Fruit fly (Drosophila melanogaster) whole organism, embryonic: ENCODE results near the gene Cp110.

Experiments used
- Ada2b ChIP-seq: fragments of 200-800 bp; sonication (Bioruptor generic); IDR thresholded peaks from 2 replicates; pipeline ENCODE4 v1.3.6; 2022; ENCODE audit warnings: missing biosample characterization, missing genetic modification characterization
- B-H2 ChIP-seq: fragments of 200-800 bp; sonication (Bioruptor generic); optimal IDR thresholded peaks from 2 replicates; lab custom pipeline; 2018; ENCODE audit warnings: missing biosample characterization, mild to moderate bottlenecking, missing genetic modification characterization
- Bgb ChIP-seq: fragments of 200-800 bp; sonication (Bioruptor generic); IDR thresholded peaks from 2 replicates; pipeline ENCODE4 v1.3.6; 2022; ENCODE audit warnings: missing biosample characterization, missing genetic modification characterization; ENCODE audit not compliant: partially characterized antibody
- CG1024 ChIP-seq: fragments of 200-800 bp; sonication (Bioruptor generic); IDR thresholded peaks from 2 replicates; pipeline ENCODE4 v1.3.6; 2022; ENCODE audit warnings: missing biosample characterization, missing genetic modification characterization
- CG10543 ChIP-seq: fragments of 200-800 bp; sonication (Bioruptor generic); optimal IDR thresholded peaks from 3 replicates; lab custom pipeline; 2017; ENCODE audit warnings: missing biosample characterization, mild to moderate bottlenecking, missing genetic modification characterization, moderate library complexity
- CG10565 ChIP-seq: fragments of 200-800 bp; sonication (Bioruptor generic); optimal IDR thresholded peaks from 3 replicates; lab custom pipeline; 2016; ENCODE audit warnings: missing biosample characterization, mild to moderate bottlenecking, missing genetic modification characterization
- CG12104 ChIP-seq: fragments of 200-800 bp; sonication (Bioruptor generic); optimal IDR thresholded peaks from 3 replicates; lab custom pipeline; 2016; ENCODE audit warnings: missing biosample characterization, missing genetic modification characterization
- CG13424 ChIP-seq: fragments of 200-800 bp; sonication (Bioruptor generic); optimal IDR thresholded peaks from 2 replicates; lab custom pipeline; 2019; ENCODE audit warnings: missing biosample characterization, mild to moderate bottlenecking, missing genetic modification characterization, moderate library complexity
- CG13624 ChIP-seq: fragments of 200-800 bp; sonication (Bioruptor generic); optimal IDR thresholded peaks from 2 replicates; lab custom pipeline; 2016; ENCODE audit warnings: missing biosample characterization, missing genetic modification characterization
- CG14441 ChIP-seq: fragments of 200-800 bp; sonication (Bioruptor generic); IDR thresholded peaks from 2 replicates; pipeline ENCODE4 v1.3.6; 2022; ENCODE audit warnings: missing biosample characterization, missing genetic modification characterization
- CG14860 ChIP-seq: fragments of 200-800 bp; sonication (Bioruptor generic); IDR thresholded peaks from 3 replicates; pipeline ENCODE4 v1.3.6; 2022; ENCODE audit warnings: missing biosample characterization, missing genetic modification characterization; ENCODE audit not compliant: partially characterized antibody
- CG17328 ChIP-seq: fragments of 200-800 bp; sonication (Bioruptor generic); IDR thresholded peaks from 2 replicates; pipeline ENCODE4 v1.3.6; 2022; ENCODE audit warnings: missing biosample characterization, missing genetic modification characterization
- CG18476 ChIP-seq: fragments of 200-800 bp; sonication (Bioruptor generic); optimal IDR thresholded peaks from 2 replicates; lab custom pipeline; 2016; ENCODE audit warnings: missing biosample characterization, mild to moderate bottlenecking, missing genetic modification characterization
- CG2199 ChIP-seq: fragments of 200-800 bp; sonication (Bioruptor generic); IDR thresholded peaks from 3 replicates; pipeline ENCODE4 v1.3.6; 2022; ENCODE audit warnings: missing biosample characterization, missing genetic modification characterization
- CG2712 ChIP-seq: fragments of 200-800 bp; optimal IDR thresholded peaks from 3 replicates; lab custom pipeline; 2019; ENCODE audit warnings: missing biosample characterization, mild to moderate bottlenecking, missing genetic modification characterization, moderate library complexity
- CG3281 ChIP-seq: fragments of 200-800 bp; sonication (Bioruptor generic); optimal IDR thresholded peaks from 3 replicates; lab custom pipeline; 2017; ENCODE audit warnings: missing biosample characterization, mild to moderate bottlenecking, missing genetic modification characterization
- CG33557 ChIP-seq: fragments of 200-800 bp; sonication (Bioruptor generic); optimal IDR thresholded peaks from 2 replicates; lab custom pipeline; 2019; ENCODE audit warnings: missing biosample characterization, mild to moderate bottlenecking, missing genetic modification characterization, moderate library complexity
- CG3995 ChIP-seq: fragments of 200-800 bp; sonication (Bioruptor generic); optimal IDR thresholded peaks from 3 replicates; lab custom pipeline; 2016; ENCODE audit warnings: missing biosample characterization, missing genetic modification characterization
- CG7372 ChIP-seq: fragments of 200-800 bp; sonication (Bioruptor generic); IDR thresholded peaks from 2 replicates; pipeline ENCODE4 v1.3.6; 2022; ENCODE audit warnings: missing biosample characterization, missing genetic modification characterization
- CG7839 ChIP-seq: fragments of 200-800 bp; sonication (Bioruptor generic); optimal IDR thresholded peaks from 3 replicates; lab custom pipeline; 2018; ENCODE audit warnings: missing biosample characterization, mild to moderate bottlenecking, missing genetic modification characterization, moderate library complexity
- CG8924 ChIP-seq: fragments of 200-800 bp; optimal IDR thresholded peaks from 3 replicates; lab custom pipeline; 2019; ENCODE audit warnings: missing biosample characterization, mild to moderate bottlenecking, missing genetic modification characterization, moderate library complexity
- CG9876 ChIP-seq: fragments of 200-800 bp; sonication (Bioruptor generic); optimal IDR thresholded peaks from 2 replicates; lab custom pipeline; 2016; ENCODE audit warnings: missing biosample characterization, missing genetic modification characterization
- CrebB ChIP-seq: fragments of 200-800 bp; sonication (Bioruptor generic); optimal IDR thresholded peaks from 3 replicates; lab custom pipeline; 2018; ENCODE audit warnings: missing biosample characterization, mild to moderate bottlenecking, missing genetic modification characterization
- D19B ChIP-seq: fragments of 200-800 bp; sonication (Bioruptor generic); optimal IDR thresholded peaks from 2 replicates; lab custom pipeline; 2017; ENCODE audit warnings: missing biosample characterization, mild to moderate bottlenecking, missing genetic modification characterization
- Dip2 ChIP-seq: fragments of 200-800 bp; sonication (Bioruptor generic); IDR thresholded peaks from 2 replicates; pipeline ENCODE4 v1.3.6; 2022; ENCODE audit warnings: missing biosample characterization, missing genetic modification characterization
- Doc3 ChIP-seq: fragments of 200-800 bp; sonication (Bioruptor generic); IDR thresholded peaks from 3 replicates; pipeline ENCODE4 v1.3.6; 2022; ENCODE audit warnings: missing biosample characterization, missing genetic modification characterization; ENCODE audit not compliant: partially characterized antibody
- Elba2 ChIP-seq: fragments of 200-800 bp; sonication (Bioruptor generic); optimal IDR thresholded peaks from 3 replicates; lab custom pipeline; 2016; ENCODE audit warnings: missing biosample characterization, missing genetic modification characterization
- Ets97D ChIP-seq: fragments of 200-800 bp; sonication (Bioruptor generic); optimal IDR thresholded peaks from 3 replicates; lab custom pipeline; 2016; ENCODE audit warnings: missing biosample characterization, missing genetic modification characterization
- HLH4C ChIP-seq: fragments of 200-800 bp; sonication (Bioruptor generic); IDR thresholded peaks from 3 replicates; pipeline ENCODE4 v1.3.6; 2022; ENCODE audit warnings: missing biosample characterization, missing genetic modification characterization; ENCODE audit not compliant: partially characterized antibody
- HmgZ ChIP-seq: fragments of 200-800 bp; sonication (Bioruptor generic); optimal IDR thresholded peaks from 2 replicates; lab custom pipeline; 2018; ENCODE audit warnings: missing biosample characterization, mild to moderate bottlenecking, missing genetic modification characterization
- NfI ChIP-seq: fragments of 200-800 bp; sonication (Bioruptor generic); optimal IDR thresholded peaks from 3 replicates; lab custom pipeline; 2018; ENCODE audit warnings: missing biosample characterization, mild to moderate bottlenecking, missing genetic modification characterization, moderate library complexity
- Scr ChIP-seq: fragments of 200-800 bp; sonication (Bioruptor generic); IDR thresholded peaks from 2 replicates; pipeline ENCODE4 v1.3.6; 2022; ENCODE audit warnings: missing biosample characterization, missing genetic modification characterization; ENCODE audit not compliant: partially characterized antibody
- YL-1 ChIP-seq: fragments of 200-800 bp; sonication (Bioruptor generic); optimal IDR thresholded peaks from 3 replicates; lab custom pipeline; 2017; ENCODE audit warnings: missing biosample characterization, mild to moderate bottlenecking, missing genetic modification characterization
- aop ChIP-seq: fragments of 200-800 bp; sonication (Bioruptor generic); IDR thresholded peaks from 2 replicates; pipeline ENCODE4 v1.3.6; 2022; ENCODE audit warnings: missing biosample characterization, missing genetic modification characterization
- ase ChIP-seq: fragments of 200-800 bp; sonication (Bioruptor generic); IDR thresholded peaks from 3 replicates; pipeline ENCODE4 v1.3.6; 2022; ENCODE audit warnings: missing biosample characterization, missing genetic modification characterization
- dimm ChIP-seq: fragments of 200-800 bp; sonication (Bioruptor generic); IDR thresholded peaks from 2 replicates; pipeline ENCODE4 v1.3.6; 2022; ENCODE audit warnings: missing biosample characterization, missing genetic modification characterization
- disco-r ChIP-seq: fragments of 200-800 bp; sonication (Bioruptor generic); optimal IDR thresholded peaks from 2 replicates; lab custom pipeline; 2016; ENCODE audit warnings: missing biosample characterization, missing genetic modification characterization
- dm ChIP-seq: fragments of 200-800 bp; sonication (Bioruptor generic); optimal IDR thresholded peaks from 3 replicates; lab custom pipeline; 2016; ENCODE audit warnings: missing biosample characterization, missing genetic modification characterization
- dmrt99B ChIP-seq: fragments of 200-800 bp; sonication (Bioruptor generic); optimal IDR thresholded peaks from 2 replicates; lab custom pipeline; 2018; ENCODE audit warnings: missing biosample characterization, mild to moderate bottlenecking, missing genetic modification characterization, moderate library complexity
- gfzf ChIP-seq: fragments of 200-800 bp; sonication (Bioruptor generic); optimal IDR thresholded peaks from 2 replicates; lab custom pipeline; 2016; ENCODE audit warnings: missing biosample characterization, mild to moderate bottlenecking, missing genetic modification characterization, moderate library complexity
- hkb ChIP-seq, 2 experiments: fragments of 200-800 bp in 1 of 2; fragments of >200 bp in 1 of 2; sonication (Bioruptor generic) in 1 of 2; IDR thresholded peaks in 1 of 2; optimal IDR thresholded peaks in 1 of 2; 2 replicates each; pipeline versions ENCODE4 v1.3.6 to Lab custom; 2017 to 2022; ENCODE audit warnings: missing biosample characterization in 1 of 2, missing genetic modification characterization in 1 of 2
- kay ChIP-seq: fragments of 200-800 bp; sonication (Bioruptor generic); optimal IDR thresholded peaks from 2 replicates; lab custom pipeline; 2016; ENCODE audit warnings: missing biosample characterization, missing genetic modification characterization
- lmd ChIP-seq: fragments of 200-800 bp; sonication (Bioruptor generic); IDR thresholded peaks from 2 replicates; pipeline ENCODE4 v1.3.6; 2022; ENCODE audit warnings: missing biosample characterization, missing genetic modification characterization
- nerfin-2 ChIP-seq: fragments of 200-800 bp; sonication (Bioruptor generic); IDR thresholded peaks from 2 replicates; pipeline ENCODE4 v1.3.6; 2022; ENCODE audit warnings: missing biosample characterization, missing genetic modification characterization; ENCODE audit not compliant: partially characterized antibody
- nom ChIP-seq: fragments of 200-800 bp; sonication (Bioruptor generic); optimal IDR thresholded peaks from 2 replicates; lab custom pipeline; 2017; ENCODE audit warnings: missing biosample characterization, missing genetic modification characterization, mild to moderate bottlenecking, moderate library complexity, missing genetic modification reagents
- p53 ChIP-seq: fragments of 200-800 bp; sonication (Bioruptor generic); optimal IDR thresholded peaks from 2 replicates; lab custom pipeline; 2016; ENCODE audit warnings: missing biosample characterization, missing genetic modification characterization
- pb ChIP-seq: fragments of 200-800 bp; sonication (Bioruptor generic); optimal IDR thresholded peaks from 3 replicates; lab custom pipeline; 2016; ENCODE audit warnings: missing biosample characterization, missing genetic modification characterization
- pum ChIP-seq: fragments of 200-800 bp; sonication (Bioruptor generic); optimal IDR thresholded peaks from 2 replicates; lab custom pipeline; 2016; ENCODE audit warnings: missing biosample characterization, missing genetic modification characterization
- sens ChIP-seq: fragments of 200-800 bp; sonication (Bioruptor generic); peaks from one replicate; lab custom pipeline; 2016; ENCODE audit warnings: missing biosample characterization, missing genetic modification characterization
- sob ChIP-seq: fragments of 200-800 bp; sonication (Bioruptor generic); IDR thresholded peaks from 2 replicates; pipeline ENCODE4 v1.3.6; 2022; ENCODE audit warnings: missing biosample characterization, missing genetic modification characterization
- trem ChIP-seq: fragments of 200-800 bp; optimal IDR thresholded peaks from 3 replicates; lab custom pipeline; 2019; ENCODE audit warnings: missing biosample characterization, mild to moderate bottlenecking, missing genetic modification characterization, moderate library complexity
- wek ChIP-seq: fragments of 200-800 bp; sonication (Bioruptor generic); optimal IDR thresholded peaks from 3 replicates; lab custom pipeline; 2018; ENCODE audit warnings: missing biosample characterization, mild to moderate bottlenecking, missing genetic modification characterization, moderate library complexity

The Cp110 gene

dm6 chrX:22481131-22481530, 751 bp upstream of the Cp110 start (continued):
- TF ChIP-seq hkb (optimal IDR thresholded peaks at IDR 0.05; lab: Kevin White, UChicago): no peak
- TF ChIP-seq hkb (GFP tag; IDR thresholded peaks at IDR 0.05; lab: Robert Waterston, UW): no peak
- no peak for TF ChIP-seq p53
- no peak for TF ChIP-seq CG18476
- no peak for TF ChIP-seq kay
- TF ChIP-seq dimm (GFP tag; lab: Robert Waterston, UW): no peak
- TF ChIP-seq CG1024 (GFP tag; lab: Robert Waterston, UW): no peak
- 0 out of 3 replicates have a peak, but pooled peaks have one; percentile 9 for TF ChIP-seq CG2199 (GFP tag; lab: Robert Waterston, UW)
- no peak for TF ChIP-seq lmd (GFP tag; lab: Robert Waterston, UW)
- TF ChIP-seq CG3281 (GFP tag; lab: Kevin White, UChicago): no peak
- no peak for TF ChIP-seq sob (GFP tag; lab: Robert Waterston, UW)
- no peak for TF ChIP-seq Dip2
- peak; percentile 8 for TF ChIP-seq dm (GFP tag; lab: Kevin White, UChicago)
- no peak for TF ChIP-seq CrebB (tag; lab: Kevin White, UChicago)
- no peak for TF ChIP-seq CG17328 (GFP tag; lab: Robert Waterston, UW)
- TF ChIP-seq CG10543: no peak
- peak; percentile 55 for TF ChIP-seq sens (GFP tag; lab: Kevin White, UChicago)
- TF ChIP-seq CG8924: peak; percentile 27
- TF ChIP-seq Elba2 (GFP tag; lab: Kevin White, UChicago): no peak
- TF ChIP-seq NfI (GFP tag; lab: Kevin White, UChicago): no peak
- TF ChIP-seq CG33557 (GFP tag; lab: Kevin White, UChicago): no peak
- no peak for TF ChIP-seq CG14441 (GFP tag; lab: Robert Waterston, UW)
- no peak for TF ChIP-seq wek
- no peak for TF ChIP-seq CG9876 (GFP tag; lab: Kevin White, UChicago)
- no peak for TF ChIP-seq nom
- TF ChIP-seq HmgZ (tag; lab: Kevin White, UChicago): no peak
- no peak for TF ChIP-seq pum
- TF ChIP-seq CG7839: no peak

DNA sequence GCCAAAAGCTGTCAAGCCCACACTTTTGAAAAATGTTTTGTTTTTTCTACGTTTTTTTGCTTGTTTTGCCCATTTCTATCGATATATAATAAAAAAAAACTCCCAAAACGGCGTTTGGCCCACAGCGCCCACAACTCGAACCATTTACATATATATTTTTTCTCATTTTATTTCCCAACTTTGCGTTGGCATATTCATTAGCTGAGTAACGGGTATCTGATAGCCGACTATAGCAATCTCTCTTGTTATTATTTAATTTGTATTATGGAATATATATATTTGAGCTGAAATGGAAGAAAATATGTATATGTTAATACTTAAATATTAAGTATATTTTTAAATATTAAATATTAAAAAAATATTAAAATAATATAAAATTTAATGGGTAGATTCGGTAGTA, 4.6 kb downstream of the Cp110 start:
- TF ChIP-seq Doc3 (GFP tag; lab: Robert Waterston, UW): no peak
- TF ChIP-seq B-H2: no peak
- no peak for TF ChIP-seq disco-r (GFP tag; lab: Kevin White, UChicago)
- TF ChIP-seq Ets97D (GFP tag; lab: Kevin White, UChicago): no peak
- peak; percentile 34; the same call in 1 of the 2 replicates for TF ChIP-seq Bgb (GFP tag; lab: Robert Waterston, UW)
- no peak for TF ChIP-seq CG13424 (tag; lab: Kevin White, UChicago)
- no peak for TF ChIP-seq CG12104
- peak; percentile 42 for TF ChIP-seq Scr (GFP tag; lab: Robert Waterston, UW)
- no peak for TF ChIP-seq CG7372 (GFP tag; lab: Robert Waterston, UW)
- 0 out of 2 replicates have a peak, but pooled peaks have one; percentile 19 for TF ChIP-seq nerfin-2 (GFP tag; lab: Robert Waterston, UW)
- TF ChIP-seq aop: no peak
- no peak for TF ChIP-seq YL-1
- no peak for TF ChIP-seq gfzf (GFP tag; lab: Kevin White, UChicago)
- no peak for TF ChIP-seq ase (GFP tag; lab: Robert Waterston, UW)
- TF ChIP-seq CG14860 (GFP tag; lab: Robert Waterston, UW): peak; percentile 49; the same call in 1 of the 3 replicates
- peak; percentile 53 for TF ChIP-seq D19B (GFP tag; lab: Kevin White, UChicago)
- TF ChIP-seq CG10565: no peak
- no peak for TF ChIP-seq CG3995 (GFP tag; lab: Kevin White, UChicago)
- no peak for TF ChIP-seq dmrt99B (tag; lab: Kevin White, UChicago)
- TF ChIP-seq trem: no peak
- TF ChIP-seq pb: no peak
- TF ChIP-seq Ada2b (GFP tag; lab: Robert Waterston, UW): no peak
- peak; percentile 78; the same call in 2 of the 3 replicates for TF ChIP-seq HLH4C (GFP tag; lab: Robert Waterston, UW)
- no peak for TF ChIP-seq CG2712 (tag; lab: Kevin White, UChicago)
- no peak for TF ChIP-seq CG13624 (GFP tag; lab: Kevin White, UChicago)
